Worm (Caenorhabditis elegans) whole organism, L1 larva: ENCODE results near the gene best-16.

ENCODE experiments used
- C04F5.9 ChIP-seq: sonication (generic microtip); optimal IDR thresholded peaks from 2 replicates; lab custom pipeline; 2016; ENCODE audit warnings: missing genetic modification characterization, missing compliant biosample characterization
- C16A3.4 ChIP-seq: fragments of 150-350 bp; optimal IDR thresholded peaks from 2 replicates; lab custom pipeline; 2014; ENCODE audit warnings: missing biosample characterization, missing genetic modification characterization
- Y116A8C.19 ChIP-seq: sonication (generic microtip); optimal IDR thresholded peaks from 2 replicates; lab custom pipeline; 2016; ENCODE audit warnings: missing compliant biosample characterization, missing genetic modification characterization, borderline replicate concordance
- aha-1 ChIP-seq: fragments of 150-350 bp; optimal IDR thresholded peaks from 2 replicates; lab custom pipeline; 2014; ENCODE audit warnings: missing biosample characterization, missing genetic modification characterization
- alr-1 ChIP-seq: fragments of 200-800 bp; sonication (Bioruptor generic); optimal IDR thresholded peaks from 2 replicates; lab custom pipeline; 2018; ENCODE audit warnings: borderline replicate concordance, mild to moderate bottlenecking, missing genetic modification characterization, missing compliant biosample characterization
- aly-2 ChIP-seq: fragments of 150-350 bp; optimal IDR thresholded peaks from 2 replicates; lab custom pipeline; 2014; ENCODE audit warnings: missing biosample characterization, missing genetic modification characterization
- blmp-1 ChIP-seq: fragments of 150-350 bp; optimal IDR thresholded peaks from 2 replicates; lab custom pipeline; 2014; ENCODE audit warnings: missing biosample characterization, missing genetic modification characterization
- ceh-82 ChIP-seq, 3 experiments: fragments of 150-350 bp in 1 of 3; sonication (generic microtip) in 2 of 3; optimal IDR thresholded peaks; 2 replicates each; lab custom pipeline; 2014 to 2017; ENCODE audit warnings: missing biosample characterization in 3 of 3, missing genetic modification characterization in 3 of 3
- ceh-90 ChIP-seq: sonication (generic microtip); optimal IDR thresholded peaks from 2 replicates; lab custom pipeline; 2016; ENCODE audit warnings: missing genetic modification characterization, missing compliant biosample characterization
- ces-1 ChIP-seq: fragments of 150-350 bp; optimal IDR thresholded peaks from 2 replicates; lab custom pipeline; 2014; ENCODE audit warnings: missing biosample characterization, missing genetic modification reagents, missing genetic modification characterization
- dpl-1 ChIP-seq, 3 experiments: fragments of 150-350 bp in 2 of 3; sonication (generic microtip) in 1 of 3; optimal IDR thresholded peaks; 2 replicates each; lab custom pipeline; 2014 to 2017; ENCODE audit warnings: missing biosample characterization in 3 of 3, missing genetic modification characterization in 3 of 3, missing genetic modification reagents in 3 of 3
- dsc-1 ChIP-seq: sonication (generic microtip); optimal IDR thresholded peaks from 2 replicates; lab custom pipeline; 2016; ENCODE audit warnings: mild to moderate bottlenecking, missing genetic modification characterization, missing compliant biosample characterization
- efl-3 ChIP-seq: fragments of 200-800 bp; sonication (Bioruptor generic); optimal IDR thresholded peaks from 2 replicates; lab custom pipeline; 2018; ENCODE audit warnings: mild to moderate bottlenecking, missing genetic modification characterization, missing compliant biosample characterization
- egl-13 ChIP-seq: sonication (generic microtip); optimal IDR thresholded peaks from 2 replicates; lab custom pipeline; 2016; ENCODE audit warnings: missing genotype, missing genetic modification reagents, missing genetic modification characterization, missing compliant biosample characterization
- egl-27 ChIP-seq, 2 experiments: fragments of 150-350 bp in 1 of 2; sonication (generic microtip); optimal IDR thresholded peaks; 3 replicates each; lab custom pipeline; 2017 to 2018; ENCODE audit warnings: missing biosample characterization in 2 of 2, missing genetic modification characterization in 2 of 2, missing genetic modification reagents in 2 of 2
- elt-2 ChIP-seq: sonication (generic microtip); optimal IDR thresholded peaks from 2 replicates; lab custom pipeline; 2016; ENCODE audit warnings: missing genetic modification characterization, mild to moderate bottlenecking, inconsistent platforms, missing compliant biosample characterization, missing genetic modification reagents
- fkh-4 ChIP-seq: sonication (generic microtip); optimal IDR thresholded peaks from 2 replicates; lab custom pipeline; 2016; ENCODE audit warnings: missing compliant biosample characterization, missing genetic modification characterization, borderline replicate concordance
- fkh-8 ChIP-seq: sonication (generic microtip); optimal IDR thresholded peaks from 2 replicates; lab custom pipeline; 2016; ENCODE audit warnings: mild to moderate bottlenecking, missing genetic modification characterization, missing compliant biosample characterization
- grh-1 ChIP-seq: fragments of 200-800 bp; sonication (Bioruptor generic); IDR thresholded peaks from 2 replicates; pipeline ENCODE4 v1.3.6; 2022; ENCODE audit warnings: missing genetic modification reagents, missing genetic modification characterization, missing compliant biosample characterization
- hlh-4 ChIP-seq: sonication (generic microtip); optimal IDR thresholded peaks from 2 replicates; lab custom pipeline; 2016; ENCODE audit warnings: mild to moderate bottlenecking, missing genetic modification characterization, missing compliant biosample characterization
- irx-1 ChIP-seq: sonication (generic microtip); optimal IDR thresholded peaks from 2 replicates; lab custom pipeline; 2016; ENCODE audit warnings: missing genetic modification characterization, missing compliant biosample characterization
- lin-35 ChIP-seq, 2 experiments: fragments of 150-350 bp; optimal IDR thresholded peaks; 2 replicates each; lab custom pipeline; 2014; ENCODE audit warnings: missing biosample characterization in 2 of 2, missing genetic modification characterization in 2 of 2, missing genetic modification reagents in 2 of 2
- lsy-2 ChIP-seq, 2 experiments: fragments of 150-350 bp; optimal IDR thresholded peaks; 2 replicates each; lab custom pipeline; 2014; ENCODE audit warnings: missing biosample characterization in 2 of 2, missing genetic modification characterization in 2 of 2
- mab-9 ChIP-seq: fragments of 200-800 bp; sonication (Bioruptor generic); IDR thresholded peaks from 2 replicates; pipeline ENCODE4 v1.3.6; 2022; ENCODE audit warnings: missing genetic modification reagents, missing genetic modification characterization, missing compliant biosample characterization
- mdl-1 ChIP-seq, 2 experiments: fragments of 150-350 bp; optimal IDR thresholded peaks; 2 replicates each; lab custom pipeline; 2014 to 2017; ENCODE audit warnings: missing biosample characterization in 2 of 2, missing genetic modification characterization in 2 of 2, inconsistent platforms in 1 of 2
- mef-2 ChIP-seq: fragments of 150-350 bp; optimal IDR thresholded peaks from 2 replicates; lab custom pipeline; 2014; ENCODE audit warnings: missing biosample characterization, missing genetic modification characterization
- mep-1 ChIP-seq: fragments of 150-350 bp; optimal IDR thresholded peaks from 2 replicates; lab custom pipeline; 2014; ENCODE audit warnings: missing biosample characterization, missing genetic modification characterization
- nhr-12 ChIP-seq: sonication (generic microtip); optimal IDR thresholded peaks from 2 replicates; lab custom pipeline; 2017; ENCODE audit warnings: missing biosample characterization, missing genetic modification characterization
- nhr-19 ChIP-seq: fragments of 200-800 bp; sonication (Bioruptor generic); conservative IDR thresholded peaks from 2 replicates; pipeline ENCODE4 v1.3.6; 2022; ENCODE audit warnings: missing genetic modification characterization, missing compliant biosample characterization
- nhr-28 ChIP-seq: fragments of 150-350 bp; optimal IDR thresholded peaks from 2 replicates; lab custom pipeline; 2014; ENCODE audit warnings: missing biosample characterization, missing genetic modification characterization
- nhr-47 ChIP-seq: sonication (generic microtip); optimal IDR thresholded peaks from 2 replicates; lab custom pipeline; 2016; ENCODE audit warnings: mild to moderate bottlenecking, missing genetic modification characterization, moderate library complexity, missing compliant biosample characterization
- nhr-76 ChIP-seq: sonication (generic microtip); optimal IDR thresholded peaks from 2 replicates; lab custom pipeline; 2017; ENCODE audit warnings: missing biosample characterization, missing genetic modification characterization
- nhr-85 ChIP-seq: sonication (generic microtip); peaks from one replicate; lab custom pipeline; 2016; ENCODE audit warnings: missing genetic modification characterization, inconsistent platforms, missing compliant biosample characterization
- rnt-1 ChIP-seq: sonication (generic microtip); optimal IDR thresholded peaks from 2 replicates; lab custom pipeline; 2016; ENCODE audit warnings: mild to moderate bottlenecking, missing genetic modification characterization, moderate library complexity, missing compliant biosample characterization
- snu-23 ChIP-seq: sonication (generic microtip); optimal IDR thresholded peaks from 2 replicates; lab custom pipeline; 2016; ENCODE audit warnings: missing genetic modification characterization, missing compliant biosample characterization
- sup-37 ChIP-seq: fragments of 200-800 bp; sonication (Bioruptor generic); optimal IDR thresholded peaks from 2 replicates; lab custom pipeline; 2018; ENCODE audit warnings: mild to moderate bottlenecking, missing genetic modification characterization, missing compliant biosample characterization
- swsn-7 ChIP-seq: sonication (generic microtip); optimal IDR thresholded peaks from 2 replicates; lab custom pipeline; 2016; ENCODE audit warnings: missing genetic modification characterization, missing compliant biosample characterization
- tbx-2 ChIP-seq: sonication (generic microtip); optimal IDR thresholded peaks from 2 replicates; lab custom pipeline; 2016; ENCODE audit warnings: missing genetic modification characterization, missing compliant biosample characterization
- unc-62 ChIP-seq: fragments of 150-350 bp; optimal IDR thresholded peaks from 2 replicates; lab custom pipeline; 2014; ENCODE audit warnings: missing biosample characterization, missing genetic modification reagents, missing genetic modification characterization
- xbp-1 ChIP-seq: sonication (generic microtip); optimal IDR thresholded peaks from 2 replicates; lab custom pipeline; 2016; ENCODE audit warnings: missing genetic modification characterization, missing compliant biosample characterization
- ztf-4 ChIP-seq: fragments of 150-350 bp; optimal IDR thresholded peaks from 2 replicates; lab custom pipeline; 2014; ENCODE audit warnings: missing biosample characterization, missing genetic modification characterization

Gene best-16

ce11 chrIV:7242220-7242789 lies 46.7 kb upstream of the best-16 start, which contains the start of gene gstk-2 (continued):
- TF ChIP-seq snu-23 (GFP tag; lab: Kevin White, UChicago) = peak; percentile 41
- no peak for TF ChIP-seq mep-1 (tag; lab: Kevin White, UChicago)

- TF ChIP-seq sup-37 (GFP tag; lab: Kevin White, UChicago) = no peak
- no peak for TF ChIP-seq xbp-1 (tag; lab: Kevin White, UChicago)
- no peak for TF ChIP-seq nhr-28 (tag; lab: Kevin White, UChicago)
- TF ChIP-seq fkh-4 (tag; lab: Kevin White, UChicago) = no peak
- no peak for TF ChIP-seq ztf-4 (tag; lab: Kevin White, UChicago)
- TF ChIP-seq Y116A8C.19 (tag; lab: Kevin White, UChicago) = no peak
- no peak for TF ChIP-seq unc-62 (GFP tag; lab: Kevin White, UChicago)
- TF ChIP-seq grh-1 (GFP tag; lab: Robert Waterston, UW) = no peak
- no peak for TF ChIP-seq ceh-82 (tag; optimal IDR thresholded peaks at IDR 0.05; lab: Kevin White, UChicago)
- no peak for TF ChIP-seq nhr-76
- TF ChIP-seq C04F5.9 = no peak
- no peak for TF ChIP-seq mab-9 (GFP tag; lab: Robert Waterston, UW)
- TF ChIP-seq C16A3.4 (tag; lab: Kevin White, UChicago) = no peak
- no peak for TF ChIP-seq mdl-1 (tag; optimal IDR thresholded peaks at IDR 0.05; lab: Kevin White, UChicago)
- TF ChIP-seq ces-1 (GFP tag; lab: Kevin White, UChicago) = no peak
- TF ChIP-seq ceh-90 (tag; lab: Kevin White, UChicago) = no peak
- TF ChIP-seq mef-2 (tag; lab: Kevin White, UChicago) = no peak
Observed at ce11 chrIV:7240564-7240963, 44.9 kb upstream of the best-16 start.

ce11 chrIV:7237668-7238214 lies 42.1 kb upstream of the best-16 start, which contains the start of gene elo-3:
Gene elo-3, plus strand, starts transcription at chrIV:7237718.
- TF ChIP-seq aha-1 = no peak
- peak; percentile 4 for TF ChIP-seq elt-2 (tag; lab: Kevin White, UChicago)

ce11 chrIV:7236248-7236772 lies 40.7 kb upstream of the best-16 start:
- TF ChIP-seq lsy-2 (tag; optimal IDR thresholded peaks at IDR 0.05; lab: Kevin White, UChicago) = peak in 1 of 2 experiments; percentile 23
- no peak for TF ChIP-seq lin-35 (GFP tag; optimal IDR thresholded peaks at IDR 0.05; lab: Kevin White, UChicago)
- TF ChIP-seq blmp-1 (tag; lab: Kevin White, UChicago) = peak; percentile 66
- TF ChIP-seq efl-3 (GFP tag; lab: Kevin White, UChicago) = no peak

ce11 chrIV:7235382-7235917 lies 39.8 kb upstream of the best-16 start:
- TF ChIP-seq aly-2 (peak; percentile 0), alr-1 (no peak), C04F5.9 (no peak), xbp-1 (tag; lab: Kevin White, UChicago) (peak; percentile 17), dpl-1 (GFP tag; optimal IDR thresholded peaks at IDR 0.05; lab: Kevin White, UChicago) (peak; percentile 15 to 37 (median 18)), fkh-8 (tag; lab: Kevin White, UChicago) (peak; percentile 75), aha-1 (no peak), mdl-1 (tag; optimal IDR thresholded peaks at IDR 0.05; lab: Kevin White, UChicago) (peak in 1 of 2 experiments; percentile 47), snu-23 (GFP tag; lab: Kevin White, UChicago) (peak; percentile 70), hlh-4 (tag; lab: Kevin White, UChicago) (no peak), mab-9 (GFP tag; lab: Robert Waterston, UW) (0 out of 2 replicates have a peak, but pooled peaks have one; percentile 50), egl-27 (tag; optimal IDR thresholded peaks at IDR 0.05; lab: Kevin White, UChicago) (peak in 1 of 2 experiments; percentile 15), swsn-7 (tag; lab: Kevin White, UChicago) (peak; percentile 46), irx-1 (peak; percentile 49), lin-35 (GFP tag; optimal IDR thresholded peaks at IDR 0.05; lab: Kevin White, UChicago) (peak; percentile 35 to 36), nhr-47 (tag; lab: Kevin White, UChicago) (peak; percentile 57), mep-1 (tag; lab: Kevin White, UChicago) (peak; percentile 55), egl-13 (tag; lab: Kevin White, UChicago) (peak; percentile 48), nhr-12 (tag; lab: Kevin White, UChicago) (no peak), rnt-1 (tag; lab: Kevin White, UChicago) (peak; percentile 76), nhr-85 (tag; lab: Kevin White, UChicago) (peak; percentile 73), dsc-1 (tag; lab: Kevin White, UChicago) (peak; percentile 53), lsy-2 (tag; optimal IDR thresholded peaks at IDR 0.05; lab: Kevin White, UChicago) (peak; percentile 47 to 65), nhr-19 (GFP tag; lab: Robert Waterston, UW) (peak; percentile 51), tbx-2 (peak; percentile 59)
